Fruit fly (Drosophila melanogaster) Kc167 (cell line): Measurements from ENCODE around the gene esc.

Source experiments
- Sin3A ChIP-seq: fragments of >200 bp; optimal IDR thresholded peaks from 2 replicates; lab custom pipeline; 2018; ENCODE audit warnings: missing external identifiers
- h ChIP-seq: fragments of >200 bp; optimal IDR thresholded peaks from 3 replicates; lab custom pipeline; 2018; ENCODE audit warnings: missing external identifiers
- insv ChIP-seq: fragments of >200 bp; optimal IDR thresholded peaks from 3 replicates; lab custom pipeline; 2018; ENCODE audit warnings: missing external identifiers
- ttk ChIP-seq: sonication (Bioruptor generic); optimal IDR thresholded peaks from 2 replicates; lab custom pipeline; 2017; ENCODE audit warnings: missing external identifiers

DNA sequence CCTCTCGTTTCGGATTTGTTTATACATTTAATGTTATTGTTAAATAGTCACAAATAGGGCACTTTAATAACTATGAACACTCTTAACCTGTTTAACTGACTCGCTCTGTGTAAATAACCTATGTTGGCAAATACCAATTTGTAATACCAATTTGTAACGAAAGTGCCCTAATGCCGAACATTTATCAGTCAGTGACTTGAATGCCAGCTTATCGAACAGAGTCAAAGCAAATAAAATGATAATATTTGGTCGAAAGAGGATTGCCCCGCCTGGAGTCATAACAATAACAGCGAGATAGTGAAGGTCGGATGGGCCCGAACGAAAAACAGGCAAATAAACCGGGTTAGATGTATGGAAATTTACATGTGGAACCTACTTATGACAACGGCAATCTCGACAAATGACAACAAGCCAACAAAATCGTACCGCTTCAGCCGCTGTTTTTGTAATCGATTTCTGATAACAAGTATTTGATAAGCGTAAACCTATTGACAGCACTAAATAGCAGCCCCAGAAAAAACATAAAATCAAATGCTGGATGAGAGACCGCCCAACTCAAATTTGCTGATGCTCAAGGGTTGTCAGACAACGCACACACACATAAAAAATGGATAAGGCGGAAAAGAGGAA, 16.1 kb upstream of the esc start:
- TF ChIP-seq ttk (lab: Kevin White, UChicago) (no peak), insv (lab: Kevin White, UChicago) (no peak), Sin3A (lab: Kevin White, UChicago) (no peak), h (lab: Kevin White, UChicago) (no peak)
